Worm (Caenorhabditis elegans) whole organism, young adult: Measurements from ENCODE around the gene ent-3.

Experiments
- B0261.1 ChIP-seq: sonication (generic microtip); optimal IDR thresholded peaks from 2 replicates; lab custom pipeline; 2016; ENCODE audit warnings: mild to moderate bottlenecking, missing genetic modification characterization, moderate library complexity, missing compliant biosample characterization
- C17E4.6 ChIP-seq: fragments of 200-800 bp; sonication (Bioruptor generic); IDR thresholded peaks from 2 replicates; pipeline ENCODE4 v1.3.6; 2022; ENCODE audit warnings: missing genetic modification reagents, missing genetic modification characterization, missing compliant biosample characterization
- F33H1.4 ChIP-seq: fragments of 200-800 bp; sonication (Bioruptor generic); IDR thresholded peaks from 2 replicates; pipeline ENCODE4 v1.3.6; 2022; ENCODE audit warnings: missing genetic modification reagents, missing genetic modification characterization, missing compliant biosample characterization
- F39B2.1 ChIP-seq: fragments of 200-800 bp; sonication (Bioruptor generic); IDR thresholded peaks from 2 replicates; pipeline ENCODE4 v1.3.6; 2022; ENCODE audit warnings: missing genetic modification reagents, missing genetic modification characterization, missing compliant biosample characterization
- T07F8.4 ChIP-seq: sonication (generic microtip); optimal IDR thresholded peaks from 2 replicates; lab custom pipeline; 2016; ENCODE audit warnings: mild to moderate bottlenecking, missing genetic modification characterization, moderate library complexity, missing compliant biosample characterization
- T26A5.8 ChIP-seq: sonication (generic microtip); optimal IDR thresholded peaks from 2 replicates; lab custom pipeline; 2016; ENCODE audit warnings: missing genetic modification characterization, missing compliant biosample characterization
- Y53F4B.3 ChIP-seq: fragments of 200-800 bp; sonication (Bioruptor generic); IDR thresholded peaks from 2 replicates; pipeline ENCODE4 v1.3.6; 2022; ENCODE audit warnings: missing genetic modification reagents, missing genetic modification characterization, missing compliant biosample characterization
- Y95B8A.8 ChIP-seq: fragments of 200-800 bp; sonication (Bioruptor generic); IDR thresholded peaks from 2 replicates; pipeline ENCODE4 v1.3.6; 2022; ENCODE audit warnings: missing genetic modification reagents, missing genetic modification characterization, missing compliant biosample characterization
- ZK185.1 ChIP-seq: sonication (generic microtip); optimal IDR thresholded peaks from 2 replicates; lab custom pipeline; 2016; ENCODE audit warnings: mild to moderate bottlenecking, missing genetic modification characterization, missing compliant biosample characterization; ENCODE audit not compliant: poor library complexity, severe bottlenecking
- akir-1 ChIP-seq: fragments of 200-800 bp; sonication (Bioruptor generic); optimal IDR thresholded peaks from 2 replicates; lab custom pipeline; 2018; ENCODE audit warnings: mild to moderate bottlenecking, missing genetic modification characterization, moderate library complexity, missing compliant biosample characterization
- ama-1 ChIP-seq, 3 experiments: fragments of 150-350 bp in 1 of 3; sonication (generic microtip) in 2 of 3; optimal IDR thresholded peaks; 2 replicates each; lab custom pipeline; 2014 to 2018; ENCODE audit warnings: missing biosample characterization in 2 of 3, missing genetic modification characterization in 2 of 3, missing genetic modification reagents in 2 of 3
- aptf-2 ChIP-seq: fragments of 200-800 bp; sonication (Bioruptor generic); conservative IDR thresholded peaks from 2 replicates; pipeline ENCODE4 v1.3.6; 2022; ENCODE audit warnings: missing genetic modification reagents, missing genetic modification characterization, missing compliant biosample characterization
- attf-6 ChIP-seq: fragments of 200-800 bp; sonication (Bioruptor generic); IDR thresholded peaks from 2 replicates; pipeline ENCODE4 v1.3.6; 2022; ENCODE audit warnings: missing genetic modification reagents, missing genetic modification characterization, missing compliant biosample characterization
- ccch-3 ChIP-seq: fragments of 200-800 bp; sonication (Bioruptor generic); optimal IDR thresholded peaks from 2 replicates; lab custom pipeline; 2018; ENCODE audit warnings: mild to moderate bottlenecking, missing genetic modification characterization, missing compliant biosample characterization
- ceh-100 ChIP-seq: fragments of 200-800 bp; sonication (Bioruptor generic); IDR thresholded peaks from 2 replicates; pipeline ENCODE4 v1.3.6; 2022; ENCODE audit warnings: missing genetic modification reagents, missing genetic modification characterization, missing compliant biosample characterization
- ceh-27 ChIP-seq: fragments of 200-800 bp; sonication (Bioruptor generic); optimal IDR thresholded peaks from 2 replicates; lab custom pipeline; 2018; ENCODE audit warnings: mild to moderate bottlenecking, missing genetic modification characterization, moderate library complexity, missing compliant biosample characterization
- ceh-58 ChIP-seq: fragments of 200-800 bp; sonication (Bioruptor generic); IDR thresholded peaks from 2 replicates; pipeline ENCODE4 v1.3.6; 2022; ENCODE audit warnings: missing genetic modification characterization, missing compliant biosample characterization
- ceh-91 ChIP-seq: fragments of 200-800 bp; sonication (Bioruptor generic); IDR thresholded peaks from 2 replicates; pipeline ENCODE4 v1.3.6; 2022; ENCODE audit warnings: missing genetic modification reagents, missing genetic modification characterization, missing compliant biosample characterization
- die-1 ChIP-seq: sonication (generic microtip); optimal IDR thresholded peaks from 2 replicates; lab custom pipeline; 2016; ENCODE audit warnings: missing genotype, mild to moderate bottlenecking, missing genetic modification characterization, missing compliant biosample characterization
- ets-4 ChIP-seq: fragments of 200-800 bp; sonication (Bioruptor generic); optimal IDR thresholded peaks from 2 replicates; lab custom pipeline; 2018; ENCODE audit warnings: mild to moderate bottlenecking, missing genetic modification characterization, missing compliant biosample characterization
- fkh-3 ChIP-seq: sonication (generic microtip); optimal IDR thresholded peaks from 2 replicates; lab custom pipeline; 2016; ENCODE audit warnings: mild to moderate bottlenecking, missing genetic modification characterization, missing compliant biosample characterization
- gei-17 ChIP-seq: fragments of 200-800 bp; sonication (Bioruptor generic); optimal IDR thresholded peaks from 2 replicates; lab custom pipeline; 2018; ENCODE audit warnings: mild to moderate bottlenecking, missing genetic modification characterization, missing compliant biosample characterization
- hlh-12 ChIP-seq: sonication (generic microtip); optimal IDR thresholded peaks from 2 replicates; lab custom pipeline; 2016; ENCODE audit warnings: missing genetic modification characterization, missing compliant biosample characterization
- hrde-1 ChIP-seq: sonication (generic microtip); optimal IDR thresholded peaks from 2 replicates; lab custom pipeline; 2016; ENCODE audit warnings: missing genetic modification characterization, mild to moderate bottlenecking, missing compliant biosample characterization, moderate library complexity, missing genotype, missing genetic modification reagents, borderline replicate concordance
- hsf-1 ChIP-seq: fragments of 200-800 bp; sonication (Bioruptor generic); IDR thresholded peaks from 2 replicates; pipeline ENCODE4 v1.3.6; 2022; ENCODE audit warnings: missing genetic modification reagents, missing genetic modification characterization, missing compliant biosample characterization
- let-526 ChIP-seq: fragments of 200-800 bp; sonication (Bioruptor generic); IDR thresholded peaks from 2 replicates; pipeline ENCODE4 v1.3.6; 2022; ENCODE audit warnings: missing genetic modification reagents, missing genetic modification characterization, missing compliant biosample characterization
- lir-1 ChIP-seq: fragments of 200-800 bp; sonication (Bioruptor generic); conservative IDR thresholded peaks from 2 replicates; pipeline ENCODE4 v1.3.6; 2022; ENCODE audit warnings: missing genetic modification reagents, missing genetic modification characterization, missing compliant biosample characterization
- madf-8 ChIP-seq: fragments of 200-800 bp; sonication (Bioruptor generic); conservative IDR thresholded peaks from 2 replicates; pipeline ENCODE4 v1.3.6; 2022; ENCODE audit warnings: missing genetic modification reagents, missing genetic modification characterization, missing compliant biosample characterization
- mel-28 ChIP-seq: sonication (generic microtip); optimal IDR thresholded peaks from 2 replicates; lab custom pipeline; 2016; ENCODE audit warnings: borderline replicate concordance, mild to moderate bottlenecking, missing genetic modification characterization, missing compliant biosample characterization
- nfyb-1 ChIP-seq: fragments of 200-800 bp; sonication (Bioruptor generic); IDR thresholded peaks from 2 replicates; pipeline ENCODE4 v1.3.6; 2022; ENCODE audit warnings: missing genetic modification reagents, missing genetic modification characterization, missing compliant biosample characterization
- nhr-27 ChIP-seq: fragments of 200-800 bp; sonication (Bioruptor generic); optimal IDR thresholded peaks from 2 replicates; lab custom pipeline; 2018; ENCODE audit warnings: mild to moderate bottlenecking, missing genetic modification characterization, moderate library complexity, missing compliant biosample characterization
- nhr-90 ChIP-seq: sonication (generic microtip); optimal IDR thresholded peaks from 2 replicates; lab custom pipeline; 2016; ENCODE audit warnings: missing genotype, mild to moderate bottlenecking, missing genetic modification characterization, missing compliant biosample characterization
- rcor-1 ChIP-seq: fragments of 200-800 bp; sonication (Bioruptor generic); IDR thresholded peaks from 2 replicates; pipeline ENCODE4 v1.3.6; 2022; ENCODE audit warnings: missing genetic modification reagents, missing genetic modification characterization, missing compliant biosample characterization
- repo-1 ChIP-seq: sonication (generic microtip); optimal IDR thresholded peaks from 2 replicates; lab custom pipeline; 2017; ENCODE audit warnings: mild to moderate bottlenecking, missing genetic modification characterization, missing compliant biosample characterization
- rpc-1 ChIP-seq, 2 experiments: fragments of 150-350 bp in 1 of 2; sonication (generic microtip) in 1 of 2; optimal IDR thresholded peaks; 2 replicates each; lab custom pipeline; 2014 to 2018; ENCODE audit warnings: missing biosample characterization in 1 of 2, missing genetic modification characterization in 1 of 2, missing genetic modification reagents in 1 of 2, missing genotype in 1 of 2
- sdz-38 ChIP-seq: sonication (generic microtip); optimal IDR thresholded peaks from 2 replicates; lab custom pipeline; 2016; ENCODE audit warnings: missing genotype, missing genetic modification characterization, missing compliant biosample characterization
- sea-2 ChIP-seq: fragments of 200-800 bp; sonication (Bioruptor generic); IDR thresholded peaks from 2 replicates; pipeline ENCODE4 v1.3.6; 2022; ENCODE audit warnings: missing genetic modification characterization, missing compliant biosample characterization
- snpc-1.1 ChIP-seq: sonication (generic microtip); optimal IDR thresholded peaks from 2 replicates; lab custom pipeline; 2017; ENCODE audit warnings: missing genetic modification characterization, mild to moderate bottlenecking, missing compliant biosample characterization, antibody characterized with exemption, moderate library complexity, missing genotype, missing genetic modification reagents; ENCODE audit not compliant: insufficient read depth
- snpc-1.3 ChIP-seq: sonication (generic microtip); optimal IDR thresholded peaks from 2 replicates; lab custom pipeline; 2017; ENCODE audit warnings: missing genetic modification characterization, mild to moderate bottlenecking, missing compliant biosample characterization, antibody characterized with exemption, moderate library complexity, missing genotype, missing genetic modification reagents; ENCODE audit not compliant: insufficient read depth
- snpc-3.4 ChIP-seq: sonication (generic microtip); optimal IDR thresholded peaks from 2 replicates; lab custom pipeline; 2017; ENCODE audit warnings: missing genetic modification characterization, mild to moderate bottlenecking, missing compliant biosample characterization, antibody characterized with exemption, moderate library complexity, missing genotype, missing genetic modification reagents
- somi-1 ChIP-seq: fragments of 200-800 bp; sonication (Bioruptor generic); optimal IDR thresholded peaks from 2 replicates; lab custom pipeline; 2018; ENCODE audit warnings: mild to moderate bottlenecking, missing genetic modification characterization, missing compliant biosample characterization
- sptf-2 ChIP-seq: fragments of 200-800 bp; sonication (Bioruptor generic); optimal IDR thresholded peaks from 2 replicates; lab custom pipeline; 2018; ENCODE audit warnings: mild to moderate bottlenecking, missing genetic modification characterization, missing compliant biosample characterization
- tbx-9 ChIP-seq: sonication (generic microtip); optimal IDR thresholded peaks from 2 replicates; lab custom pipeline; 2016; ENCODE audit warnings: borderline replicate concordance, missing genetic modification characterization, inconsistent platforms, missing compliant biosample characterization
- unc-62 ChIP-seq: fragments of 150-350 bp; optimal IDR thresholded peaks from 2 replicates; lab custom pipeline; 2014; ENCODE audit warnings: missing biosample characterization, missing genetic modification reagents, missing genetic modification characterization
- zim-3 ChIP-seq: sonication (generic microtip); optimal IDR thresholded peaks from 2 replicates; lab custom pipeline; 2017; ENCODE audit warnings: mild to moderate bottlenecking, missing genetic modification characterization, moderate library complexity, missing compliant biosample characterization
- ztf-22 ChIP-seq: fragments of 200-800 bp; sonication (Bioruptor generic); optimal IDR thresholded peaks from 2 replicates; lab custom pipeline; 2018; ENCODE audit warnings: mild to moderate bottlenecking, missing genetic modification characterization, moderate library complexity, missing compliant biosample characterization
- ztf-26 ChIP-seq: sonication (generic microtip); optimal IDR thresholded peaks from 2 replicates; lab custom pipeline; 2017; ENCODE audit warnings: missing genetic modification characterization, missing compliant biosample characterization
- ztf-6 ChIP-seq: fragments of 200-800 bp; sonication (Bioruptor generic); IDR thresholded peaks from 2 replicates; pipeline ENCODE4 v1.3.6; 2022; ENCODE audit warnings: missing genetic modification reagents, missing genetic modification characterization, missing compliant biosample characterization

The ent-3 gene

DNA sequence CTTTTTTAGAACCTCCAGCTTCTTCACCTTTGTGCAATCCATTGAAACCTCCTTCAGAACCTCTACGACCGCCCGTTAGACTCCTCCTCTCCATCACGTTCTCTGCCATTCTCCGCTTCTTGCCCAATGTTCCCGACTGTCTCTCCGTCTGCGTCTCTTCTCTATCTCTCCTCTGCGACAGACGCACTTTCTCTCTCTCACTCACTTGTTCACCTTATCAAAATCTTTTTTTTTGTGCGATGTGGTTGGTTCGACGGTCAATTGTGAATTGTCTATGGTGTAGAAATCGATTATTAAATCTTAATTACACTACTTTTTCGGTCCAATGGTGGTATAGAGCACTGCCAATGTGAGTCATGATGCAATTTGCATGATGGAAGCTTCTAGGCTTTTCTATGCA is 42.4 kb downstream of the ent-3 start, which contains the start of gene atfs-1 (continued):
- TF ChIP-seq F39B2.1 (GFP tag; lab: Robert Waterston, UW): no peak
- peak; percentile 3 for TF ChIP-seq ztf-26
- no peak for TF ChIP-seq fkh-3 (tag; lab: Kevin White, UChicago)
- TF ChIP-seq ama-1 (optimal IDR thresholded peaks at IDR 0.05; lab: Kevin White, UChicago): peak; percentile 81
- no peak for TF ChIP-seq ama-1 (GFP tag; optimal IDR thresholded peaks at IDR 0.05; lab: Kevin White, UChicago)
- TF ChIP-seq somi-1 (GFP tag; lab: Kevin White, UChicago): no peak
- TF ChIP-seq T26A5.8 (tag; lab: Kevin White, UChicago): no peak
- no peak for TF ChIP-seq Y53F4B.3 (GFP tag; lab: Robert Waterston, UW)
- no peak for TF ChIP-seq repo-1
- no peak for TF ChIP-seq die-1 (tag; lab: Kevin White, UChicago)
- no peak for TF ChIP-seq rpc-1 (optimal IDR thresholded peaks at IDR 0.05; lab: Kevin White, UChicago)
- TF ChIP-seq rpc-1 (tag; optimal IDR thresholded peaks at IDR 0.05; lab: Kevin White, UChicago): no peak
- TF ChIP-seq ets-4 (GFP tag; lab: Kevin White, UChicago): peak; percentile 15
- TF ChIP-seq C17E4.6 (GFP tag; lab: Robert Waterston, UW): no peak
- no peak for TF ChIP-seq ztf-6 (GFP tag; lab: Robert Waterston, UW)
- TF ChIP-seq mel-28 (tag; lab: Kevin White, UChicago): no peak
- no peak for TF ChIP-seq ceh-58 (GFP tag; lab: Robert Waterston, UW)
- 0 out of 2 replicates have a peak, but pooled peaks have one; percentile 34 for TF ChIP-seq hsf-1 (GFP tag; lab: Robert Waterston, UW)
- TF ChIP-seq aptf-2 (GFP tag; lab: Robert Waterston, UW): no peak
- no peak for TF ChIP-seq ceh-91
- no peak for TF ChIP-seq ccch-3
- no peak for TF ChIP-seq lir-1 (GFP tag; lab: Robert Waterston, UW)
- TF ChIP-seq ztf-22: no peak
- peak; percentile 51; the same call in 1 of the 2 replicates for TF ChIP-seq rcor-1 (GFP tag; lab: Robert Waterston, UW)
- no peak for TF ChIP-seq nhr-90 (tag; lab: Kevin White, UChicago)
- TF ChIP-seq gei-17 (GFP tag; lab: Kevin White, UChicago): no peak
- no peak for TF ChIP-seq zim-3 (tag; lab: Kevin White, UChicago)
- peak; percentile 42 for TF ChIP-seq ceh-27 (GFP tag; lab: Kevin White, UChicago)
- TF ChIP-seq attf-6 (GFP tag; lab: Robert Waterston, UW): no peak
- no peak for TF ChIP-seq B0261.1
- TF ChIP-seq sdz-38 (tag; lab: Kevin White, UChicago): no peak
- TF ChIP-seq T07F8.4 (tag; lab: Kevin White, UChicago): no peak
- peak; percentile 31 for TF ChIP-seq ZK185.1
- no peak for TF ChIP-seq snpc-1.1 (tag; lab: Kevin White, UChicago)
- TF ChIP-seq sea-2 (GFP tag; lab: Robert Waterston, UW): no peak
- no peak for TF ChIP-seq ceh-100 (GFP tag; lab: Robert Waterston, UW)
- TF ChIP-seq hrde-1: no peak
- no peak for TF ChIP-seq akir-1 (GFP tag; lab: Kevin White, UChicago)
- no peak for TF ChIP-seq nhr-27 (tag; lab: Kevin White, UChicago)
- no peak for TF ChIP-seq F33H1.4 (GFP tag; lab: Robert Waterston, UW)
- no peak for TF ChIP-seq nfyb-1
- no peak for TF ChIP-seq snpc-1.3 (tag; lab: Kevin White, UChicago)
- TF ChIP-seq hlh-12 (tag; lab: Kevin White, UChicago): no peak
- no peak for TF ChIP-seq madf-8 (GFP tag; lab: Robert Waterston, UW)
- TF ChIP-seq let-526 (GFP tag; lab: Robert Waterston, UW): no peak
- no peak for TF ChIP-seq snpc-3.4 (tag; lab: Kevin White, UChicago)
- TF ChIP-seq sptf-2: no peak
- no peak for TF ChIP-seq unc-62 (GFP tag; lab: Kevin White, UChicago)
- no peak for TF ChIP-seq Y95B8A.8 (GFP tag; lab: Robert Waterston, UW)
- no peak for TF ChIP-seq tbx-9 (tag; lab: Kevin White, UChicago)
